Fruit fly (Drosophila melanogaster): ENCODE measurements around the gene CG14316.

The CG14316 gene

dm6 chr3R:18167416-18168237 lies 15.7 kb downstream of the CG14316 start, which contains the start of gene wrd (continued):
- TF ChIP-seq CG2712 (tag; optimal IDR thresholded peaks at IDR 0.05), result peak; percentile 27
- TF ChIP-seq CG7839 (tag; optimal IDR thresholded peaks at IDR 0.05), result peak; percentile 28
- no peak for TF ChIP-seq gce (GFP tag; IDR thresholded peaks at IDR 0.05)
- no peak for TF ChIP-seq ssp (GFP tag; IDR thresholded peaks at IDR 0.05)
- TF ChIP-seq CG8089 (GFP tag; optimal IDR thresholded peaks at IDR 0.05), result no peak
- TF ChIP-seq cg (GFP tag; optimal IDR thresholded peaks at IDR 0.05), result peak; percentile 75
- TF ChIP-seq Spps (tag; optimal IDR thresholded peaks at IDR 0.05), result no peak
- peak; percentile 36 for TF ChIP-seq D19B (GFP tag; optimal IDR thresholded peaks at IDR 0.05)
- TF ChIP-seq rib (GFP tag; IDR thresholded peaks at IDR 0.05), result peak; percentile 81; the same call in 1 of the 2 replicates
- peak in 1 of 3 experiments; percentile 39 for TF ChIP-seq lola (GFP tag; optimal IDR thresholded peaks at IDR 0.05)
- TF ChIP-seq CG2116 (GFP tag; optimal IDR thresholded peaks at IDR 0.05), result peak; percentile 1
- no peak for TF ChIP-seq CG43689 (GFP tag; IDR thresholded peaks at IDR 0.05)
- peak; percentile 30 for TF ChIP-seq CG12659 (GFP tag; optimal IDR thresholded peaks at IDR 0.05)
- TF ChIP-seq sens-2 (GFP tag; IDR thresholded peaks at IDR 0.05), result no peak
- no peak for TF ChIP-seq prd (optimal IDR thresholded peaks at IDR 0.05)
- TF ChIP-seq prd (GFP tag; IDR thresholded peaks at IDR 0.05), result 0 out of 3 replicates have a peak, but pooled peaks have one; percentile 20
- 0 out of 2 replicates have a peak, but pooled peaks have one; percentile 7 for TF ChIP-seq CG32532 (GFP tag; IDR thresholded peaks at IDR 0.05)
- TF ChIP-seq CG12769 (tag; optimal IDR thresholded peaks at IDR 0.05), result peak; percentile 8
- peak; percentile 15 for TF ChIP-seq Fer3 (tag; optimal IDR thresholded peaks at IDR 0.05)
- TF ChIP-seq CG8924 (tag; optimal IDR thresholded peaks at IDR 0.05), result peak; percentile 36
- no peak for TF ChIP-seq kay (GFP tag; optimal IDR thresholded peaks at IDR 0.05)
- no peak for TF ChIP-seq Nf-YB (GFP tag; optimal IDR thresholded peaks at IDR 0.05)
- no peak for TF ChIP-seq CG6654 (GFP tag; optimal IDR thresholded peaks at IDR 0.05)
- no peak for TF ChIP-seq cad (GFP tag; optimal IDR thresholded peaks at IDR 0.05)
- TF ChIP-seq odd (GFP tag; optimal IDR thresholded peaks at IDR 0.05), result no peak
- TF ChIP-seq Trl (optimal IDR thresholded peaks at IDR 0.05), result no peak
- TF ChIP-seq Trl (GFP tag; optimal IDR thresholded peaks at IDR 0.05), result no peak
- no peak for TF ChIP-seq fd102C (GFP tag; optimal IDR thresholded peaks at IDR 0.05)
- peak; percentile 11 for TF ChIP-seq Sox102F (GFP tag; optimal IDR thresholded peaks at IDR 0.05)
- peak; percentile 25 for TF ChIP-seq dmrt99B (tag; optimal IDR thresholded peaks at IDR 0.05)
- TF ChIP-seq CG11456 (GFP tag; IDR thresholded peaks at IDR 0.05), result peak; percentile 58; the same call in 1 of the 3 replicates
- no peak for TF ChIP-seq CG31388 (GFP tag; optimal IDR thresholded peaks at IDR 0.05)
- no peak for TF ChIP-seq lmd (GFP tag; IDR thresholded peaks at IDR 0.05)
- no peak for TF ChIP-seq CG7372 (GFP tag; IDR thresholded peaks at IDR 0.05)
- no peak for TF ChIP-seq CG31365 (tag; optimal IDR thresholded peaks at IDR 0.05)
- no peak for TF ChIP-seq Tbp (GFP tag; optimal IDR thresholded peaks at IDR 0.05)
- peak; percentile 38 for TF ChIP-seq Xbp1 (GFP tag; optimal IDR thresholded peaks at IDR 0.05)
- TF ChIP-seq CG13287 (GFP tag; IDR thresholded peaks at IDR 0.05; ENCODE audit: partially characterized antibody), result peak; percentile 62
- TF ChIP-seq D19A (tag; optimal IDR thresholded peaks at IDR 0.05), result peak; percentile 2
- peak; percentile 44 for TF ChIP-seq CG9727 (GFP tag; optimal IDR thresholded peaks at IDR 0.05)
- no peak for TF ChIP-seq CG17359 (tag; optimal IDR thresholded peaks at IDR 0.05)
- TF ChIP-seq eve (GFP tag; optimal IDR thresholded peaks at IDR 0.05), result no peak
- peak; percentile 38 for TF ChIP-seq CG2120 (GFP tag; optimal IDR thresholded peaks at IDR 0.05)
- peak; percentile 6 for TF ChIP-seq nau (GFP tag; optimal IDR thresholded peaks at IDR 0.05)
- TF ChIP-seq amos (GFP tag; IDR thresholded peaks at IDR 0.05; ENCODE audit: partially characterized antibody), result peak; percentile 17; the same call in 1 of the 2 replicates
- 0 out of 3 replicates have a peak, but pooled peaks have one; percentile 37 for TF ChIP-seq Opbp (GFP tag; IDR thresholded peaks at IDR 0.05; ENCODE audit: partially characterized antibody)
- TF ChIP-seq row (GFP tag; IDR thresholded peaks at IDR 0.05), result peak; percentile 57; the same call in 2 of the 3 replicates
- TF ChIP-seq Sox100B (GFP tag; optimal IDR thresholded peaks at IDR 0.05), result peak; percentile 48
- 0 out of 2 replicates have a peak, but pooled peaks have one; percentile 22 for TF ChIP-seq unc-4 (GFP tag; IDR thresholded peaks at IDR 0.05; ENCODE audit: partially characterized antibody)

Data from whole organism, embryonic.